Fruit fly (Drosophila melanogaster): ENCODE data around the gene CG31862.

DNA sequence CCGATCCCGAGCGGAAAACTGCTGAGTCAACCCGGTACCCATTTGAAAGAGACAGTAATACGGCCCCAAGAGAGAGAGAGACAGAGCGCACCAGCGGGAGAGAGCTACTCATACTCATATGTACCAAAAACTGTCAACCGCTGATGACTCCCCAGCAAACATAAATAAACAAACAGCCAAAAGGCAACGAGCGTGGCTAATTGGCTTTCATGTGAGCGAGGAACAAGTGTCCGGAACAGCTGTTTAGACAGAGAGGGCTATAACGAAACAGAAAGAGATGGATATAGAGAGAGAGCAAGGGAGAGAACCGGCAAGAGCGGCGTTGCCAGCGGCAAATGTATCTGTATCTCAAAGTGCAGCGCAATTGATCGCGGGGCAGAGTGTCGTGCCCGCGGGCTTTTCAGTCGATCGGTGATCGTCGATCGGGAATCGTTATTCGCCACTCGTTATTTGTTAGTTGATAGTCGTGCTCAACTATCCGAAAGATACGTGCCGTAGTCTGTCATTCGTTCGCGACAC lies 27.4 kb downstream of the CG31862 start:
- no peak for TF ChIP-seq fd85E (GFP tag; optimal IDR thresholded peaks at IDR 0.05)
- peak; percentile 24 to 32 for TF ChIP-seq ss (GFP tag; optimal IDR thresholded peaks at IDR 0.05)
- no peak for TF ChIP-seq spab (GFP tag; optimal IDR thresholded peaks at IDR 0.05)
- TF ChIP-seq dsx (GFP tag; optimal IDR thresholded peaks at IDR 0.05; ENCODE audit: poor library complexity, severe bottlenecking), result no peak
- no peak for TF ChIP-seq Ets21C (GFP tag; optimal IDR thresholded peaks at IDR 0.05)
- no peak for TF ChIP-seq OdsH (GFP tag; optimal IDR thresholded peaks at IDR 0.05)
- TF ChIP-seq CG8319 (GFP tag; optimal IDR thresholded peaks at IDR 0.05), result no peak
- peak; percentile 68 for TF ChIP-seq Eip78C (GFP tag)
- no peak for TF ChIP-seq Sox14 (GFP tag; optimal IDR thresholded peaks at IDR 0.05)
- TF ChIP-seq Lpt (GFP tag; optimal IDR thresholded peaks at IDR 0.05), result peak; percentile 43
- no peak for TF ChIP-seq fd59A (GFP tag; optimal IDR thresholded peaks at IDR 0.05)
- peak; percentile 7 for TF ChIP-seq CG6808 (GFP tag; optimal IDR thresholded peaks at IDR 0.05)
